Worm (Caenorhabditis elegans) whole organism, L2 larva: ENCODE results near the gene C05D9.9.

Experiments
- C34F6.9 ChIP-seq: fragments of 150-350 bp; optimal IDR thresholded peaks from 2 replicates; lab custom pipeline; 2014; ENCODE audit warnings: missing biosample characterization, missing genetic modification characterization
- F13H6.1 ChIP-seq: sonication (generic microtip); optimal IDR thresholded peaks from 2 replicates; lab custom pipeline; 2016; ENCODE audit warnings: missing genetic modification characterization, missing compliant biosample characterization
- R02D3.7 ChIP-seq: fragments of 150-350 bp; optimal IDR thresholded peaks from 2 replicates; lab custom pipeline; 2014; ENCODE audit warnings: missing biosample characterization, missing genetic modification characterization
- Y55F3AM.14 ChIP-seq: fragments of 200-800 bp; sonication (Bioruptor generic); optimal IDR thresholded peaks from 2 replicates; lab custom pipeline; 2018; ENCODE audit warnings: mild to moderate bottlenecking, missing genetic modification characterization, missing compliant biosample characterization
- ZK546.5 ChIP-seq: sonication (generic microtip); optimal IDR thresholded peaks from 2 replicates; lab custom pipeline; 2017; ENCODE audit warnings: missing biosample characterization, missing genetic modification characterization
- ama-1 ChIP-seq: fragments of 150-350 bp; optimal IDR thresholded peaks from 2 replicates; lab custom pipeline; 2018; ENCODE audit warnings: inconsistent platforms
- blmp-1 ChIP-seq: sonication (generic microtip); optimal IDR thresholded peaks from 2 replicates; lab custom pipeline; 2017; ENCODE audit warnings: missing genetic modification characterization, mild to moderate bottlenecking, missing compliant biosample characterization, antibody characterized with exemption, moderate library complexity; ENCODE audit not compliant: insufficient read depth
- dmd-4 ChIP-seq: sonication (generic microtip); optimal IDR thresholded peaks from 2 replicates; lab custom pipeline; 2017; ENCODE audit warnings: missing biosample characterization, missing genetic modification characterization
- egl-27 ChIP-seq: sonication (generic microtip); optimal IDR thresholded peaks from 3 replicates; lab custom pipeline; 2017; ENCODE audit warnings: missing biosample characterization, missing genetic modification reagents, missing genetic modification characterization
- gmeb-1 ChIP-seq: fragments of 150-350 bp; optimal IDR thresholded peaks from 2 replicates; lab custom pipeline; 2014; ENCODE audit warnings: missing biosample characterization, missing genetic modification characterization
- lin-11 ChIP-seq: fragments of 150-350 bp; sonication (generic microtip); optimal IDR thresholded peaks from 2 replicates; lab custom pipeline; 2014; ENCODE audit warnings: missing biosample characterization, missing genetic modification characterization, inconsistent platforms, mixed read lengths
- lin-39 ChIP-seq: fragments of 150-350 bp; optimal IDR thresholded peaks from 2 replicates; lab custom pipeline; 2014; ENCODE audit warnings: missing biosample characterization, missing genetic modification reagents, missing genetic modification characterization
- mab-5 ChIP-seq: fragments of 150-350 bp; optimal IDR thresholded peaks from 2 replicates; lab custom pipeline; 2014; ENCODE audit warnings: missing biosample characterization, missing genetic modification characterization
- mbf-1 ChIP-seq: sonication (generic microtip); optimal IDR thresholded peaks from 2 replicates; lab custom pipeline; 2017; ENCODE audit warnings: missing biosample characterization, missing genetic modification characterization
- nhr-10 ChIP-seq: sonication (generic microtip); optimal IDR thresholded peaks from 2 replicates; lab custom pipeline; 2017; ENCODE audit warnings: missing biosample characterization, missing genetic modification characterization
- nhr-11 ChIP-seq: fragments of 150-350 bp; optimal IDR thresholded peaks from 2 replicates; lab custom pipeline; 2014; ENCODE audit warnings: missing biosample characterization, missing genetic modification characterization
- nhr-129 ChIP-seq: fragments of 150-350 bp; optimal IDR thresholded peaks from 2 replicates; lab custom pipeline; 2014; ENCODE audit warnings: missing biosample characterization, missing genetic modification characterization
- nhr-23 ChIP-seq: fragments of 150-350 bp; optimal IDR thresholded peaks from 2 replicates; lab custom pipeline; 2014; ENCODE audit warnings: missing biosample characterization, missing genetic modification reagents, missing genetic modification characterization
- nhr-237 ChIP-seq: fragments of 150-350 bp; optimal IDR thresholded peaks from 2 replicates; lab custom pipeline; 2014; ENCODE audit warnings: missing biosample characterization, missing genetic modification characterization
- nhr-6 ChIP-seq: fragments of 150-350 bp; optimal IDR thresholded peaks from 2 replicates; lab custom pipeline; 2014; ENCODE audit warnings: missing biosample characterization, missing genetic modification characterization
- peb-1 ChIP-seq: fragments of 150-350 bp; optimal IDR thresholded peaks from 2 replicates; lab custom pipeline; 2014; ENCODE audit warnings: missing biosample characterization, missing genetic modification characterization
- sem-4 ChIP-seq: fragments of 150-350 bp; optimal IDR thresholded peaks from 2 replicates; lab custom pipeline; 2014; ENCODE audit warnings: missing biosample characterization, missing genetic modification reagents, missing genetic modification characterization
- sma-9 ChIP-seq, 2 experiments: fragments of 150-350 bp in 1 of 2; sonication (generic microtip) in 1 of 2; optimal IDR thresholded peaks; 2 replicates each; lab custom pipeline; 2014 to 2016; ENCODE audit warnings: missing genetic modification characterization in 2 of 2, mild to moderate bottlenecking in 1 of 2, missing biosample characterization in 1 of 2, missing compliant biosample characterization in 1 of 2, missing genetic modification reagents in 1 of 2, moderate library complexity in 1 of 2
- snpc-4 ChIP-seq: fragments of 150-350 bp; optimal IDR thresholded peaks from 2 replicates; lab custom pipeline; 2014; ENCODE audit warnings: missing biosample characterization, missing genetic modification characterization
- unc-62 ChIP-seq: fragments of 150-350 bp; optimal IDR thresholded peaks from 2 replicates; lab custom pipeline; 2014; ENCODE audit warnings: missing biosample characterization, missing genetic modification reagents, missing genetic modification characterization
- ztf-4 ChIP-seq: fragments of 150-350 bp; optimal IDR thresholded peaks from 2 replicates; lab custom pipeline; 2014; ENCODE audit warnings: missing biosample characterization, missing genetic modification characterization

Gene C05D9.9

DNA sequence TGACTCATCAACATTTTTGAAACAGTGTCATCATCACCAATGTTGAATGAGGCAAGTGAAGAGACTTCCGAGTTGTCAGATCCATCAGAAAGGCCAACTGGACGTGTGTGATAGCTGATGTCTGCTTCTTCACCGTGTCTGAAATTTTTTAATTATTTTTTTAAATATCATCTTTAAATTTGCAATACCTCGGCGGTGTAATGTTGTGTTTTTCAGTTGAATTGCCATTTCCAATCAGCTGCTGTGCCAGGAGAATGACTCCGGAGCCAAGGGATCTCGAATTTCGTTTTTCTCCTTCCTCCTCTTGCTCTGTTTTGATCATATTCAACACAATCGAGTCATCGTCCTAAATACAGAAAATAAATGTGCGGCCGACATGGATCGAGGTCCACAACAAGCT is 39.0 kb downstream of the C05D9.9 start:
- TF ChIP-seq lin-39 (tag; lab: Kevin White, UChicago), result no peak
- TF ChIP-seq F13H6.1, result no peak
- TF ChIP-seq nhr-10 (tag; lab: Kevin White, UChicago), result no peak
- no peak for TF ChIP-seq gmeb-1 (tag; lab: Kevin White, UChicago)
- no peak for TF ChIP-seq peb-1 (tag; lab: Kevin White, UChicago)

DNA sequence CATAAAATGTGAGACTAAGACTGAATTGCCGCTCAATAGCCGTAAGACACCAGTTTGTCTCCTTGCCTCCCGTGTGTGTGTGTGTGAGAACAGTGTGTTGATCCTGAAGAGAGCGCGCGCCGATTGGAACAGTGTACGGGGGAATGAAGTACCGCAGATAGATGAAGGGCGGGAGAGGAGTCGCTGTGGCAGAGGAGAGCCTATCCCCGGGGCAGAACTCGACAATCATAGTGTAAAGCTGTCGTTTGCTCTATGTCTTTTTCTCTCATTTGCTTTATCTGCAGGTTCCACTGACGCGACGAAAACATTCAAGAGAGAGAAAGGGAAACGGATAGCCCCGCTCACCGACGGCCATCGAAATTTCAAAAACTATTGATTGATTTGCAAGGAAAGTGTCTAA is 42.1 kb downstream of the C05D9.9 start:
- TF ChIP-seq snpc-4 (tag; lab: Kevin White, UChicago), result no peak
- no peak for TF ChIP-seq egl-27
- TF ChIP-seq nhr-6, result no peak
- TF ChIP-seq ama-1 (lab: Kevin White, UChicago), result no peak
- no peak for TF ChIP-seq nhr-11
- TF ChIP-seq mab-5 (tag; lab: Kevin White, UChicago), result no peak
- TF ChIP-seq C34F6.9 (tag; lab: Kevin White, UChicago), result peak; percentile 6
- no peak for TF ChIP-seq Y55F3AM.14 (GFP tag; lab: Kevin White, UChicago)
- TF ChIP-seq ztf-4 (tag; lab: Kevin White, UChicago), result no peak
- no peak for TF ChIP-seq ZK546.5 (tag; lab: Kevin White, UChicago)
- peak; percentile 71 for TF ChIP-seq F13H6.1
- no peak for TF ChIP-seq lin-39 (tag; lab: Kevin White, UChicago)
- peak; percentile 48 for TF ChIP-seq sma-9 (GFP tag; optimal IDR thresholded peaks at IDR 0.05; lab: Kevin White, UChicago)
- no peak for TF ChIP-seq sma-9 (tag; optimal IDR thresholded peaks at IDR 0.05; lab: Kevin White, UChicago)
- no peak for TF ChIP-seq lin-11
- no peak for TF ChIP-seq nhr-237
- TF ChIP-seq gmeb-1 (tag; lab: Kevin White, UChicago), result no peak
- no peak for TF ChIP-seq nhr-23 (tag; lab: Kevin White, UChicago)
- TF ChIP-seq unc-62 (GFP tag; lab: Kevin White, UChicago), result no peak
- TF ChIP-seq nhr-129 (tag; lab: Kevin White, UChicago), result no peak
- no peak for TF ChIP-seq blmp-1 (tag; lab: Kevin White, UChicago)
- no peak for TF ChIP-seq mbf-1 (tag; lab: Kevin White, UChicago)
- no peak for TF ChIP-seq dmd-4

DNA sequence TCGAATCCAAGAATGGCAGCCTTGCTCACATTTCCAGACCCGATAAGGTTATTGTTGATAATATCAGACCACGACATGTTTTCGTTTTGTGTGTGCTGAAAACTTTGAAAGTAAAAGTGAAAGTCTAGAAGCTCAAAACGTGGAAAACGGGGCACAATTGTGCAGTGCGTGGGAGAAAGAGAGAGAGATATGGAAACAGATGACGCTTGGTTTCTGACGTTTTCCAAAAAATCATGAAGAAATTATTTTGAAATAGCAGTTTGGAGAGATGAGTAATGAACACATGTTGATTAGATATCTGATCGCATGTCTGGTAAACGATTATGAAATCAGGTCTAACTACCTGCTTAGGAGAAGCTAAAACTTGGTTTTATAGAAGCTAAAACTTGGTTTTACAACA is 43.5 kb downstream of the C05D9.9 start, which contains the start of gene pfn-3:
TSS of gene pfn-3 (minus strand) at position 101 of the 400 bp plus-strand sequence.
- TF ChIP-seq sma-9 (GFP tag; optimal IDR thresholded peaks at IDR 0.05; lab: Kevin White, UChicago) (peak; percentile 50), sma-9 (tag; optimal IDR thresholded peaks at IDR 0.05; lab: Kevin White, UChicago) (no peak), unc-62 (GFP tag; lab: Kevin White, UChicago) (no peak), sem-4 (tag; lab: Kevin White, UChicago) (no peak), ZK546.5 (tag; lab: Kevin White, UChicago) (no peak), R02D3.7 (no peak), blmp-1 (tag; lab: Kevin White, UChicago) (no peak), mab-5 (tag; lab: Kevin White, UChicago) (no peak), C34F6.9 (tag; lab: Kevin White, UChicago) (peak; percentile 9), nhr-129 (tag; lab: Kevin White, UChicago) (peak; percentile 48), egl-27 (no peak)
